Worm (Caenorhabditis elegans) whole organism, midembryonic: ENCODE measurements around the gene ugt-7.

Source experiments
- T22C8.4 ChIP-seq: fragments of 200-800 bp; sonication (Bioruptor generic); IDR thresholded peaks from 2 replicates; pipeline ENCODE4 v1.3.6; 2022; ENCODE audit warnings: missing genetic modification characterization, missing compliant biosample characterization
- cog-1 ChIP-seq: sonication (generic microtip); optimal IDR thresholded peaks from 2 replicates; lab custom pipeline; 2016; ENCODE audit warnings: missing genetic modification characterization, missing compliant biosample characterization
- flt-1 ChIP-seq: fragments of 200-800 bp; sonication (Bioruptor generic); IDR thresholded peaks from 2 replicates; pipeline ENCODE4 v1.3.6; 2022; ENCODE audit warnings: missing genetic modification characterization, missing compliant biosample characterization
- klf-2 ChIP-seq: fragments of 200-800 bp; sonication (Bioruptor generic); conservative IDR thresholded peaks from 2 replicates; pipeline ENCODE4 v1.3.6; 2022; ENCODE audit warnings: missing genetic modification reagents, missing genetic modification characterization, missing compliant biosample characterization
- med-1 ChIP-seq: sonication (generic microtip); optimal IDR thresholded peaks from 2 replicates; lab custom pipeline; 2017; ENCODE audit warnings: missing genetic modification characterization, mild to moderate bottlenecking, missing compliant biosample characterization, antibody characterized with exemption, missing genetic modification reagents; ENCODE audit not compliant: insufficient read depth
- ref-1 ChIP-seq: fragments of 200-800 bp; sonication (Bioruptor generic); conservative IDR thresholded peaks from 2 replicates; pipeline ENCODE4 v1.3.6; 2022; ENCODE audit warnings: missing genetic modification reagents, missing genetic modification characterization, missing compliant biosample characterization
- tab-1 ChIP-seq: fragments of 200-800 bp; sonication (Bioruptor generic); IDR thresholded peaks from 2 replicates; pipeline ENCODE4 v1.3.6; 2022; ENCODE audit warnings: missing genetic modification characterization, missing compliant biosample characterization
- ztf-23 ChIP-seq: fragments of 200-800 bp; sonication (Bioruptor generic); IDR thresholded peaks from 2 replicates; pipeline ENCODE4 v1.3.6; 2022; ENCODE audit warnings: missing genetic modification reagents, missing genetic modification characterization, missing compliant biosample characterization
- ztf-29 ChIP-seq: fragments of 200-800 bp; sonication (Bioruptor generic); IDR thresholded peaks from 2 replicates; pipeline ENCODE4 v1.3.6; 2022; ENCODE audit warnings: missing genetic modification reagents, missing genetic modification characterization, missing compliant biosample characterization

ugt-7 gene

DNA sequence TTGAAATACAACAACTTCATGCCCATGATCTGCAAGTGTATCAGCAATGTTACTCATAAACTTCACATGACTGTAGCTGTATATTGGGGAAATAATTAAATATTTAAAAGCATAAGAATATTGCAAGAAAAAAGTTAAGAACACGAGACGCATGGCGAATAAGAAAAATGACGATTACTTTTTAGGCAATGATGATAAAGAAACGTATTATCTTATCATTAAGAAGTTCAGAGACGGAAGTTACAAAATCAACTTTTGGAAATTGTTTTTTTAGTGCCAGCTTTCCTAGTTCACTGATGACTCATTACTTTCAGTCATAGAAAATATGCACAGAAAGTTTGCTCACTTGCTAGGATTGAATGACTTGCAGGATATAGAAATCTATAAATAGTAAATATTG lies at the start of gene ugt-7:
Gene ugt-7 (minus strand): TSS at position 161 of the 400 bp plus-strand sequence.
- no peak for TF ChIP-seq med-1 (GFP tag; lab: Kevin White, UChicago)
- no peak for TF ChIP-seq tab-1 (GFP tag; lab: Robert Waterston, UW)
- no peak for TF ChIP-seq flt-1 (GFP tag; lab: Robert Waterston, UW)

DNA sequence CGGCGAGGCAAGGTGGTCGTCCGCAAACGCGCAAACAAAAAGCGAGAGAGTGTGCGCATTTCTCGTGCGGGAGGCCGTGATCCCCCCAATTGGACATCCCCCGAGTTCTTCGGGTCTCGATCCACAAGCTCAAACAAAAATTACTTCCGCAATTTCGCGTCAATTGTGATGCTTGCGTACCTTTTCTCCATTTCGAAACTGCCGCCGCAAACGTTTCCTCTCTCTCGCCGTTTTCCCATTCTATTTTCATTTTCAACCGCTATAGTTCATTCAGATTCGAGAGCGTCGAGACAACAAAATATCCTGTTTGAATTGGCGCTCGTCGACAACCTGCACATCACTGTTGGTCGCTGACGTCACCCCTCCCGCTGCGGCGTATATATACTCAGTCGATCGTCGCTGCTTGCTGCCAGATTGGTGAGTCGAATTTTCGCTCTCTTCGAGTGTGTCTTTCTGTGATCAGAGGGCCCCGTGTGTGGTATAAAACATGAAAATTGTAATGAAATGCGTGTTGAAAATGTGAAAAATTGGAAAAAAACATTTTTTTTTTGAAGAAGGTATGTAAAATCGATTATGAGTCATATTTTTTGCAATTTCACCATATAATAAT lies 49.1 kb upstream of the ugt-7 start, which contains the start of the genes pqn-51 and K11D12.14:
Gene pqn-51 (plus strand): TSS at position 275 of the 610 bp plus-strand sequence.
Gene K11D12.14 (plus strand): TSS at position 304 of the 610 bp plus-strand sequence.
- peak; percentile 74 for TF ChIP-seq cog-1 (tag; lab: Kevin White, UChicago)
- TF ChIP-seq T22C8.4 (GFP tag; lab: Robert Waterston, UW) = no peak
- TF ChIP-seq tab-1 (GFP tag; lab: Robert Waterston, UW) = no peak
- no peak for TF ChIP-seq ref-1
- no peak; the same call in 1 of the 2 replicates for TF ChIP-seq flt-1 (GFP tag; lab: Robert Waterston, UW)
- no peak for TF ChIP-seq klf-2 (GFP tag; lab: Robert Waterston, UW)
- TF ChIP-seq ztf-23 (GFP tag; lab: Robert Waterston, UW) = peak; percentile 80
- TF ChIP-seq ztf-29 (GFP tag; lab: Robert Waterston, UW) = peak; percentile 56
- no peak for TF ChIP-seq med-1 (GFP tag; lab: Kevin White, UChicago)

DNA sequence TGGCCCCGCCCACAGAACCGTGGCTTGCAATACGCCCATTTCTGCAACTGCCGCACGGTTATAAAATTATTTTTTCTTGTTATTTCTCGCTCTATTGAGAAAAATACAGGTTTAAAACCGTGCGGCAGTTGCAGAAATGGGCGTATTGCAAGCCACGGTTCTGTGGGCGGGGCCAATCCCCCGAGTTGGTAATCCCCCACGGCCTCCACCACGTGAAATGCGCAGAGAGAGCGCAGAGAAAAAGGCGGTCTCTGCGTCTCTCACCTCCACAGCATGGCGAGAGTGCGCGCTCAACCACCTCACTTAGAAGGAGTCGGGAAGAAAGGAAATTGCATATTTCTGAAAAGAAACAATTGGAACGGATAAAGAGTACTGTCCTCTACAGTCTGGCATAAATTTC lies 46.9 kb upstream of the ugt-7 start:
- 0 out of 2 replicates have a peak, but pooled peaks have one; percentile 49 for TF ChIP-seq tab-1 (GFP tag; lab: Robert Waterston, UW)
- peak; percentile 72 for TF ChIP-seq klf-2 (GFP tag; lab: Robert Waterston, UW)
- TF ChIP-seq flt-1 (GFP tag; lab: Robert Waterston, UW) = peak; percentile 80
- peak; percentile 78 for TF ChIP-seq ztf-23 (GFP tag; lab: Robert Waterston, UW)

DNA sequence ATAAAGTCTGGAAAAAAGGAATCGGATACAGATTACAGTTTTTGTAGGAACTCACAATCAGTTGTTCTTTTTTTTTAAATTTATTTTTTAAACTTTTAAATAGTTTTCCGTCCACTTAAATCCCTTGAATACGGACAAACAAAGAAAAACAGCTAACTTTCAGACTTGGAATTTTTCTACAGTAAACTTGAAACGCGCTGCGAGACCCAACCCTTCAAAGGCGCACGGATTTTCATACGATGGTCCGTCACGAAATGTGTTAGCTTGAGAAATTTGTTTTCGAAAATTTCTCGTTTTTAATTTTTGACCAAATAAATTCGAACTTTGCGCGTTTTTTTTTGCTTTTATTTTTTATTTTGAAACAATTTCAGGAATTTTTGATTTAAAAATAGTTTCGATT lies 46.2 kb upstream of the ugt-7 start:
- TF ChIP-seq klf-2 (GFP tag; lab: Robert Waterston, UW) (no peak), cog-1 (tag; lab: Kevin White, UChicago) (no peak), tab-1 (GFP tag; lab: Robert Waterston, UW) (no peak), flt-1 (GFP tag; lab: Robert Waterston, UW) (no peak), ref-1 (no peak), ztf-29 (GFP tag; lab: Robert Waterston, UW) (no peak), ztf-23 (GFP tag; lab: Robert Waterston, UW) (no peak), T22C8.4 (GFP tag; lab: Robert Waterston, UW) (no peak), med-1 (GFP tag; lab: Kevin White, UChicago) (no peak)

DNA sequence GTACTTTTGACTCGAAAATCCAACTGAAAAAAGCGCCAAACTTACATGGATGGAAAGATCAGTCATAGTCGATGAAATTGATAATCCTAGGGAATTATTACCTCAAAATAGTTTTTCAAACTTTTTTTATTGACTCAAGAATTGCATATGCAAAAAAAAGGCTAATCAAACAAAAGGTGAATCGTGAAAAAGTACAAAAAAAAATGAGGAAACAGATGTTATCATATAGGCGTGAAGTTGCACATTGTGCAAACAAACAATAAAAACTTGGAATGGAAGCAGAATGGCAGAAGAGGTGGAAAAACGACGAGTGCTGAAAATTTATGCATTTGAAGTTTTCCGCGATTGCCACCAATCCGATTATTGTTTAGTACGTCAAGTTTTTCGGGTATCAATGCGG lies 45.7 kb upstream of the ugt-7 start, which contains the start of gene exc-14:
Gene exc-14 (minus strand): TSS at position 101 of the 400 bp plus-strand sequence.
- no peak for TF ChIP-seq cog-1 (tag; lab: Kevin White, UChicago)
- TF ChIP-seq flt-1 (GFP tag; lab: Robert Waterston, UW) = no peak
- no peak for TF ChIP-seq T22C8.4 (GFP tag; lab: Robert Waterston, UW)
- no peak for TF ChIP-seq med-1 (GFP tag; lab: Kevin White, UChicago)
- no peak for TF ChIP-seq ref-1
- no peak for TF ChIP-seq tab-1 (GFP tag; lab: Robert Waterston, UW)
- TF ChIP-seq ztf-23 (GFP tag; lab: Robert Waterston, UW) = no peak
- TF ChIP-seq ztf-29 (GFP tag; lab: Robert Waterston, UW) = no peak
- no peak for TF ChIP-seq klf-2 (GFP tag; lab: Robert Waterston, UW)

DNA sequence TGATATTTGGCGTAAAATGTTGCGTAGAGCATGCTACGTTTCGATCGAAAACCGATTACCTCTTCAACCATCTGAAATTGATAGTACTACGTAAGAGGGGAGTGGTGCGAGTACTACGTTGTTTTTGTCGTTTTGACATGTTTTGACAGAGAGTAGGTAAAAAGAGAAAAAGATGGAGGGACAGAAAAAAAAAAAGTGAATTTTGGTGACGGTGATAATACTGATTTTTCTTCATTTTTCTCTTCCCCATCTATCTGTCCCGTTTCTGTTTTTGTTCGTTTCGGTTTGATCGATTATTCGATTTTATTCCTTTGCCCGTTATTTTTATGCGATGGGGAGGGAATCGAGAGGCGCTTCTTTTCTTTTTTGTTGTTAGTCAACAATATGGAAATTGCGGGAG lies 40.6 kb upstream of the ugt-7 start, which contains the start of gene K11D12.8:
Gene K11D12.8 (minus strand): TSS at position 77 of the 400 bp plus-strand sequence.
- no peak for TF ChIP-seq med-1 (GFP tag; lab: Kevin White, UChicago)
- TF ChIP-seq ztf-23 (GFP tag; lab: Robert Waterston, UW) = no peak
- no peak for TF ChIP-seq cog-1 (tag; lab: Kevin White, UChicago)
- no peak for TF ChIP-seq tab-1 (GFP tag; lab: Robert Waterston, UW)
- no peak for TF ChIP-seq klf-2 (GFP tag; lab: Robert Waterston, UW)
- no peak for TF ChIP-seq ref-1
- TF ChIP-seq ztf-29 (GFP tag; lab: Robert Waterston, UW) = no peak
- TF ChIP-seq flt-1 (GFP tag; lab: Robert Waterston, UW) = no peak
- no peak for TF ChIP-seq T22C8.4 (GFP tag; lab: Robert Waterston, UW)

DNA sequence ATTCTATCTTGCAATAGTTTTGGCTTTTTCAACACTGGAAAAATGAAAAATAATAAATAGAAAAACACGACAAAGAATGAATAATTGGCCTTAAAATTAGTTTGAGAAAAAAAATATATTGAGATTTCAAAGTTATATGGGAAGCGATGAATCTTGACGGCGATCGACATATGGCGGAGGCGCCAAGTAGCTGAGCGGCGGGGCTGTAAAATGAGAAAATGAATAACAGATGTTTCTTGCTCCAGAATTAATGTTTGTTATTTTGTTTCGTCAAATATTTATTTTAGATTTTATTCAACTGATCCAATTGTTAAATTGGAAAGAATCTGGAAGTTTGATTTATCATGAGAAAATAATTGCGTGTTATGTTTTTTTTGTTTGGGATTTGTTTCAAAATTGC lies 39.2 kb upstream of the ugt-7 start, which contains the start of gene K11D12.11:
Gene K11D12.11 (minus strand): TSS at position 42 of the 400 bp plus-strand sequence.
- TF ChIP-seq cog-1 (tag; lab: Kevin White, UChicago) (no peak), T22C8.4 (GFP tag; lab: Robert Waterston, UW) (no peak), ztf-29 (GFP tag; lab: Robert Waterston, UW) (no peak), flt-1 (GFP tag; lab: Robert Waterston, UW) (no peak)

DNA sequence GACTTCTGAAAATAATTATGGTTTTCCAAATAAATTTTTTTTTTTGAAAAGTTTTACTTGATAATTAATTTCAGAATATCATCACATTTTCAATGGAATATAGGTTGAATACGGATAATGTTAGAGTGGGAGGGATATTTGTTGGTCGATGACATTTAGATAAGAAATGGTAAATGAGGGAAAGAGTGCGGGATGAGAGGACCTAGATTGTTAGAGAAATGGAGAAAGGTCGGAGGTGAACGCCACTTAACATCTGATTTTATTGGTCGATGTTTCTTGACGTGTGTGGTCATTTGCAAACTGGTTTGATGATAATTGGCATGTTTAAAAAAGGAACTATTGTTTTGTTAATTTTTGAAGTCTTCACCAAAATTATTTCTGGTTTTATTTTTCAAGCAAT lies 38.1 kb upstream of the ugt-7 start:
- TF ChIP-seq ztf-23 (GFP tag; lab: Robert Waterston, UW) (no peak), cog-1 (tag; lab: Kevin White, UChicago) (no peak), flt-1 (GFP tag; lab: Robert Waterston, UW) (no peak), ref-1 (no peak), tab-1 (GFP tag; lab: Robert Waterston, UW) (no peak), ztf-29 (GFP tag; lab: Robert Waterston, UW) (no peak), med-1 (GFP tag; lab: Kevin White, UChicago) (no peak), T22C8.4 (GFP tag; lab: Robert Waterston, UW) (no peak), klf-2 (GFP tag; lab: Robert Waterston, UW) (no peak)

DNA sequence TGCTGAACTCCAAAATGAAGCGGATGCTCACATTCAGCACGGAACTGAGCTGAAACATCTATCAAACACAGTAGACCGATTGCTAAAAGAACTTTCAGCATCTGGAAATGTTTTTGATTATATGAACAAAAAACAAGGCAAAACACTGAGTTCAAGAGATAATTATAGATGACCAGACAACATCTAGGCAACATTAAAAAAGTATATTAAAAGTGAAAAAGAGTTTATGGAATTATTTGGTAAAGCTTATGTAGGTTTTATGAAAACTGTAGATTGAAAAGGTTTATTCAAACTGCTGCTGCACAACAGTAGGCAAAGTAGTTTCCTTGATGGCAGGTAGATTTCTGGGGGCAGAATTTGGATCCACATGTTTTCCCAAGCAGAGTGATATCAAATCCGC lies 36.0 kb upstream of the ugt-7 start, which contains the start of gene K11D12.7:
Gene K11D12.7 (minus strand): TSS at position 101 of the 400 bp plus-strand sequence.
- no peak for TF ChIP-seq T22C8.4 (GFP tag; lab: Robert Waterston, UW)
- TF ChIP-seq cog-1 (tag; lab: Kevin White, UChicago) = no peak
- TF ChIP-seq tab-1 (GFP tag; lab: Robert Waterston, UW) = no peak
- TF ChIP-seq med-1 (GFP tag; lab: Kevin White, UChicago) = no peak
- no peak for TF ChIP-seq ref-1
- TF ChIP-seq ztf-29 (GFP tag; lab: Robert Waterston, UW) = no peak
- no peak for TF ChIP-seq ztf-23 (GFP tag; lab: Robert Waterston, UW)
- TF ChIP-seq klf-2 (GFP tag; lab: Robert Waterston, UW) = no peak
- TF ChIP-seq flt-1 (GFP tag; lab: Robert Waterston, UW) = no peak
